Worm (Caenorhabditis elegans) whole organism, L2 larva: ENCODE data around the gene B0361.9.
A peak's percentile ranks its signal among the peaks of the same experiment; 100 is the strongest.

Source experiments
- C34F6.9 ChIP-seq: fragments of 150-350 bp; optimal IDR thresholded peaks from 2 replicates; lab custom pipeline; 2014; ENCODE audit warnings: missing biosample characterization, missing genetic modification characterization
- Y55F3AM.14 ChIP-seq: fragments of 200-800 bp; sonication (Bioruptor generic); optimal IDR thresholded peaks from 2 replicates; lab custom pipeline; 2018; ENCODE audit warnings: mild to moderate bottlenecking, missing genetic modification characterization, missing compliant biosample characterization
- ZK546.5 ChIP-seq: sonication (generic microtip); optimal IDR thresholded peaks from 2 replicates; lab custom pipeline; 2017; ENCODE audit warnings: missing biosample characterization, missing genetic modification characterization
- ama-1 ChIP-seq: fragments of 150-350 bp; optimal IDR thresholded peaks from 2 replicates; lab custom pipeline; 2018; ENCODE audit warnings: inconsistent platforms
- blmp-1 ChIP-seq: sonication (generic microtip); optimal IDR thresholded peaks from 2 replicates; lab custom pipeline; 2017; ENCODE audit warnings: missing genetic modification characterization, mild to moderate bottlenecking, missing compliant biosample characterization, antibody characterized with exemption, moderate library complexity; ENCODE audit not compliant: insufficient read depth
- ceh-16 ChIP-seq: fragments of 150-350 bp; optimal IDR thresholded peaks from 2 replicates; lab custom pipeline; 2014; ENCODE audit warnings: missing biosample characterization, missing genetic modification characterization
- ceh-82 ChIP-seq: fragments of 150-350 bp; optimal IDR thresholded peaks from 2 replicates; lab custom pipeline; 2014; ENCODE audit warnings: missing biosample characterization, missing genetic modification characterization
- crh-2 ChIP-seq: sonication (generic microtip); optimal IDR thresholded peaks from 2 replicates; lab custom pipeline; 2017; ENCODE audit warnings: missing biosample characterization, missing genetic modification characterization
- dmd-4 ChIP-seq: sonication (generic microtip); optimal IDR thresholded peaks from 2 replicates; lab custom pipeline; 2017; ENCODE audit warnings: missing biosample characterization, missing genetic modification characterization
- elt-1 ChIP-seq: fragments of 150-350 bp; optimal IDR thresholded peaks from 2 replicates; lab custom pipeline; 2014; ENCODE audit warnings: missing biosample characterization, missing genetic modification characterization
- elt-3 ChIP-seq: sonication (generic microtip); optimal IDR thresholded peaks from 2 replicates; lab custom pipeline; 2017; ENCODE audit warnings: missing biosample characterization, missing genetic modification characterization
- fos-1 ChIP-seq: fragments of 150-350 bp; optimal IDR thresholded peaks from 2 replicates; lab custom pipeline; 2014; ENCODE audit warnings: missing biosample characterization, missing genetic modification characterization
- gmeb-1 ChIP-seq: fragments of 150-350 bp; optimal IDR thresholded peaks from 2 replicates; lab custom pipeline; 2014; ENCODE audit warnings: missing biosample characterization, missing genetic modification characterization
- lin-11 ChIP-seq: fragments of 150-350 bp; sonication (generic microtip); optimal IDR thresholded peaks from 2 replicates; lab custom pipeline; 2014; ENCODE audit warnings: missing biosample characterization, missing genetic modification characterization, inconsistent platforms, mixed read lengths
- lin-13 ChIP-seq: fragments of 150-350 bp; optimal IDR thresholded peaks from 2 replicates; lab custom pipeline; 2014; ENCODE audit warnings: missing biosample characterization, missing genetic modification reagents, missing genetic modification characterization
- lin-39 ChIP-seq: fragments of 150-350 bp; optimal IDR thresholded peaks from 2 replicates; lab custom pipeline; 2014; ENCODE audit warnings: missing biosample characterization, missing genetic modification reagents, missing genetic modification characterization
- lsy-2 ChIP-seq, 2 experiments: fragments of 150-350 bp in 1 of 2; sonication (generic microtip) in 1 of 2; optimal IDR thresholded peaks; 2 replicates each; lab custom pipeline; 2014 to 2017; ENCODE audit warnings: missing biosample characterization in 2 of 2, missing genetic modification characterization in 2 of 2
- mab-5 ChIP-seq: fragments of 150-350 bp; optimal IDR thresholded peaks from 2 replicates; lab custom pipeline; 2014; ENCODE audit warnings: missing biosample characterization, missing genetic modification characterization
- mbf-1 ChIP-seq: sonication (generic microtip); optimal IDR thresholded peaks from 2 replicates; lab custom pipeline; 2017; ENCODE audit warnings: missing biosample characterization, missing genetic modification characterization
- nhr-10 ChIP-seq: sonication (generic microtip); optimal IDR thresholded peaks from 2 replicates; lab custom pipeline; 2017; ENCODE audit warnings: missing biosample characterization, missing genetic modification characterization
- nhr-11 ChIP-seq: fragments of 150-350 bp; optimal IDR thresholded peaks from 2 replicates; lab custom pipeline; 2014; ENCODE audit warnings: missing biosample characterization, missing genetic modification characterization
- nhr-12 ChIP-seq: fragments of 150-350 bp; optimal IDR thresholded peaks from 2 replicates; lab custom pipeline; 2014; ENCODE audit warnings: missing biosample characterization, missing genetic modification characterization
- nhr-129 ChIP-seq: fragments of 150-350 bp; optimal IDR thresholded peaks from 2 replicates; lab custom pipeline; 2014; ENCODE audit warnings: missing biosample characterization, missing genetic modification characterization
- nhr-21 ChIP-seq: fragments of 150-350 bp; optimal IDR thresholded peaks from 2 replicates; lab custom pipeline; 2014; ENCODE audit warnings: missing biosample characterization, missing genetic modification characterization
- nhr-23 ChIP-seq: fragments of 150-350 bp; optimal IDR thresholded peaks from 2 replicates; lab custom pipeline; 2014; ENCODE audit warnings: missing biosample characterization, missing genetic modification reagents, missing genetic modification characterization
- nhr-237 ChIP-seq: fragments of 150-350 bp; optimal IDR thresholded peaks from 2 replicates; lab custom pipeline; 2014; ENCODE audit warnings: missing biosample characterization, missing genetic modification characterization
- nhr-25 ChIP-seq: fragments of 150-350 bp; sonication (generic microtip); optimal IDR thresholded peaks from 3 replicates; lab custom pipeline; 2014; ENCODE audit warnings: missing biosample characterization, missing genetic modification characterization
- nhr-6 ChIP-seq: fragments of 150-350 bp; optimal IDR thresholded peaks from 2 replicates; lab custom pipeline; 2014; ENCODE audit warnings: missing biosample characterization, missing genetic modification characterization
- nhr-77 ChIP-seq: fragments of 150-350 bp; optimal IDR thresholded peaks from 2 replicates; lab custom pipeline; 2014; ENCODE audit warnings: missing biosample characterization, missing genetic modification characterization
- peb-1 ChIP-seq: fragments of 150-350 bp; optimal IDR thresholded peaks from 2 replicates; lab custom pipeline; 2014; ENCODE audit warnings: missing biosample characterization, missing genetic modification characterization
- sem-4 ChIP-seq: fragments of 150-350 bp; optimal IDR thresholded peaks from 2 replicates; lab custom pipeline; 2014; ENCODE audit warnings: missing biosample characterization, missing genetic modification reagents, missing genetic modification characterization
- skn-1 ChIP-seq: sonication (generic microtip); optimal IDR thresholded peaks from 2 replicates; lab custom pipeline; 2017; ENCODE audit warnings: missing biosample characterization, missing genetic modification characterization
- sma-3 ChIP-seq: sonication (generic microtip); optimal IDR thresholded peaks from 2 replicates; lab custom pipeline; 2016; ENCODE audit warnings: missing genetic modification reagents, missing genetic modification characterization, missing compliant biosample characterization
- sma-9 ChIP-seq, 2 experiments: fragments of 150-350 bp in 1 of 2; sonication (generic microtip) in 1 of 2; optimal IDR thresholded peaks; 2 replicates each; lab custom pipeline; 2014 to 2016; ENCODE audit warnings: missing genetic modification characterization in 2 of 2, mild to moderate bottlenecking in 1 of 2, missing biosample characterization in 1 of 2, missing compliant biosample characterization in 1 of 2, missing genetic modification reagents in 1 of 2, moderate library complexity in 1 of 2
- snpc-4 ChIP-seq: fragments of 150-350 bp; optimal IDR thresholded peaks from 2 replicates; lab custom pipeline; 2014; ENCODE audit warnings: missing biosample characterization, missing genetic modification characterization
- unc-55 ChIP-seq: fragments of 150-350 bp; sonication (generic microtip); optimal IDR thresholded peaks from 3 replicates; lab custom pipeline; 2014; ENCODE audit warnings: missing biosample characterization, missing genetic modification reagents, missing genetic modification characterization
- zag-1 ChIP-seq: fragments of 150-350 bp; optimal IDR thresholded peaks from 2 replicates; lab custom pipeline; 2014; ENCODE audit warnings: missing biosample characterization, missing genetic modification characterization
- ztf-1 ChIP-seq: fragments of 200-800 bp; sonication (Bioruptor generic); conservative IDR thresholded peaks from 2 replicates; pipeline ENCODE4 v1.3.6; 2022; ENCODE audit warnings: missing genetic modification characterization, missing compliant biosample characterization
- ztf-4 ChIP-seq: fragments of 150-350 bp; optimal IDR thresholded peaks from 2 replicates; lab custom pipeline; 2014; ENCODE audit warnings: missing biosample characterization, missing genetic modification characterization

B0361.9 gene

ce11 chrIII:7285783-7286182 lies 13.6 kb downstream of the B0361.9 start, which contains the start of gene pho-5:
TSS of gene pho-5 (minus strand) at chrIII:7285883.
- no peak for TF ChIP-seq crh-2 (tag; lab: Kevin White, UChicago)
- no peak for TF ChIP-seq skn-1
- no peak for TF ChIP-seq nhr-25 (tag; lab: Kevin White, UChicago)
- no peak for TF ChIP-seq sem-4 (tag; lab: Kevin White, UChicago)
- TF ChIP-seq nhr-11: no peak
- no peak for TF ChIP-seq ztf-1 (GFP tag; lab: Robert Waterston, UW)
- no peak for TF ChIP-seq gmeb-1 (tag; lab: Kevin White, UChicago)

- TF ChIP-seq Y55F3AM.14 (no peak), nhr-12 (tag; lab: Kevin White, UChicago) (no peak), sem-4 (tag; lab: Kevin White, UChicago) (no peak), unc-55 (GFP tag; lab: Kevin White, UChicago) (peak; percentile 4), nhr-23 (tag; lab: Kevin White, UChicago) (no peak), ztf-1 (GFP tag; lab: Robert Waterston, UW) (no peak), ztf-4 (no peak), fos-1 (tag; lab: Kevin White, UChicago) (no peak), ceh-82 (no peak), lin-13 (no peak), ZK546.5 (tag; lab: Kevin White, UChicago) (no peak), elt-1 (no peak), skn-1 (no peak), sma-9 (GFP tag; optimal IDR thresholded peaks at IDR 0.05; lab: Kevin White, UChicago) (no peak), sma-9 (tag; optimal IDR thresholded peaks at IDR 0.05; lab: Kevin White, UChicago) (no peak), nhr-11 (no peak), nhr-25 (tag; lab: Kevin White, UChicago) (no peak), peb-1 (tag; lab: Kevin White, UChicago) (no peak), nhr-129 (tag; lab: Kevin White, UChicago) (no peak), crh-2 (tag; lab: Kevin White, UChicago) (peak; percentile 51), ceh-16 (tag; lab: Kevin White, UChicago) (no peak), lsy-2 (tag; optimal IDR thresholded peaks at IDR 0.05; lab: Kevin White, UChicago) (peak in 1 of 2 experiments; percentile 68), mbf-1 (tag; lab: Kevin White, UChicago) (no peak), dmd-4 (tag; lab: Kevin White, UChicago) (no peak), lin-39 (tag; lab: Kevin White, UChicago) (no peak), zag-1 (tag; lab: Kevin White, UChicago) (no peak), nhr-237 (tag; lab: Kevin White, UChicago) (no peak), elt-3 (no peak)
- TF ChIP-seq, all 48 proteins: peak for 3
Observed at ce11 chrIII:7281179-7281578, 18.3 kb downstream of the B0361.9 start, which contains the start of gene B0361.3. TSS of gene B0361.3 (plus strand) at chrIII:7281462.

DNA sequence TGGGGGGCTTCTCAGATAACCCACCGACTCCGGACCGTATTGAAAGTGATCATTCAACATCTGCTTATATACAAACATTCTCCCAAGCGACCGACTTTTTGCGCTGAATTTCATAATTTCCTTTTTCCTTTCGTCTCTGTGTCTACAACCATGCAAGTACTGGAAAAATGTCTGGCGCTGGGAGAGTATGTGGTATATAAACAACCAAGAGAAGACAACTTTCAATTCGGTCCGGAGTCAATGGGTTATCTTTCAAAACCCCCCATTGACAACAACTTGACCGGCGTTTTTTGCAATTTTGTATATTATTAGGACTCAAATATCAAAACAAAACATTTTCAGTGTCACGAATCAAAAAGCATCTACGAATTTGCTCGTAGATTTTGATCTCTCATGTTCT lies 20.9 kb downstream of the B0361.9 start:
- peak; percentile 88 for TF ChIP-seq gmeb-1 (tag; lab: Kevin White, UChicago)
- peak; percentile 76 for TF ChIP-seq crh-2 (tag; lab: Kevin White, UChicago)
- peak; percentile 39 for TF ChIP-seq C34F6.9 (tag; lab: Kevin White, UChicago)
- TF ChIP-seq snpc-4 (tag; lab: Kevin White, UChicago): peak; percentile 99
- no peak for TF ChIP-seq ama-1
- peak; percentile 35 for TF ChIP-seq nhr-21
- TF ChIP-seq mab-5: no peak
- peak; percentile 16 for TF ChIP-seq nhr-6
- TF ChIP-seq dmd-4 (tag; lab: Kevin White, UChicago): peak; percentile 44
- peak; percentile 67 to 69 for TF ChIP-seq lsy-2 (tag; optimal IDR thresholded peaks at IDR 0.05; lab: Kevin White, UChicago)
- TF ChIP-seq elt-1: no peak
- TF ChIP-seq sma-9 (GFP tag; optimal IDR thresholded peaks at IDR 0.05; lab: Kevin White, UChicago): peak; percentile 75
- no peak for TF ChIP-seq sma-9 (tag; optimal IDR thresholded peaks at IDR 0.05; lab: Kevin White, UChicago)
- peak; percentile 39 for TF ChIP-seq unc-55 (GFP tag; lab: Kevin White, UChicago)
- no peak for TF ChIP-seq sem-4 (tag; lab: Kevin White, UChicago)
- TF ChIP-seq fos-1 (tag; lab: Kevin White, UChicago): peak; percentile 43
- TF ChIP-seq sma-3: peak; percentile 34
- TF ChIP-seq lin-11 (tag; lab: Kevin White, UChicago): peak; percentile 43
- peak; percentile 35 for TF ChIP-seq nhr-77
- peak; percentile 83 for TF ChIP-seq nhr-129 (tag; lab: Kevin White, UChicago)

- no peak for TF ChIP-seq nhr-10 (tag; lab: Kevin White, UChicago)
- peak; percentile 99 for TF ChIP-seq gmeb-1 (tag; lab: Kevin White, UChicago)
- no peak for TF ChIP-seq ztf-4
- peak; percentile 59 for TF ChIP-seq snpc-4 (tag; lab: Kevin White, UChicago)
- peak; percentile 55 to 88 for TF ChIP-seq lsy-2 (tag; optimal IDR thresholded peaks at IDR 0.05; lab: Kevin White, UChicago)
- TF ChIP-seq lin-13: peak; percentile 59
- no peak for TF ChIP-seq elt-1
- peak; percentile 80 for TF ChIP-seq C34F6.9 (tag; lab: Kevin White, UChicago)
- peak; percentile 58 for TF ChIP-seq crh-2 (tag; lab: Kevin White, UChicago)
- no peak for TF ChIP-seq ceh-16 (tag; lab: Kevin White, UChicago)
- TF ChIP-seq nhr-21: peak; percentile 42
- TF ChIP-seq skn-1: no peak
- peak; percentile 79 for TF ChIP-seq unc-55 (GFP tag; lab: Kevin White, UChicago)
- TF ChIP-seq blmp-1: peak; percentile 32
- no peak for TF ChIP-seq nhr-23 (tag; lab: Kevin White, UChicago)
- peak; percentile 38 for TF ChIP-seq sma-3
- peak; percentile 39 for TF ChIP-seq sma-9 (GFP tag; optimal IDR thresholded peaks at IDR 0.05; lab: Kevin White, UChicago)
- no peak for TF ChIP-seq sma-9 (tag; optimal IDR thresholded peaks at IDR 0.05; lab: Kevin White, UChicago)
- TF ChIP-seq nhr-129 (tag; lab: Kevin White, UChicago): peak; percentile 36
- TF ChIP-seq ama-1: no peak
- TF ChIP-seq nhr-6: peak; percentile 6
- TF ChIP-seq nhr-25 (tag; lab: Kevin White, UChicago): peak; percentile 28
Observed at ce11 chrIII:7277228-7277627, 22.2 kb downstream of the B0361.9 start, which contains the start of the genes spot-1 and B0361.11. TSS of gene spot-1 (minus strand) at chrIII:7277274. TSS of gene B0361.11 (plus strand) at chrIII:7277599.
